Worm (Caenorhabditis elegans) whole organism, early embryonic: Measurements from ENCODE around the gene osta-1.

Experiments used
- ama-1 ChIP-seq: fragments of 150-350 bp; optimal IDR thresholded peaks from 2 replicates; lab custom pipeline; 2014
- ets-7 ChIP-seq: sonication (generic microtip); optimal IDR thresholded peaks from 2 replicates; lab custom pipeline; 2016; ENCODE audit warnings: missing genotype, missing genetic modification characterization, missing compliant biosample characterization
- pes-1 ChIP-seq: fragments of 200-800 bp; sonication (Bioruptor generic); IDR thresholded peaks from 2 replicates; pipeline ENCODE4 v1.3.6; 2022; ENCODE audit warnings: missing genetic modification reagents, missing genetic modification characterization, missing compliant biosample characterization

ce11 chrII:23025-23424 lies 16.6 kb downstream of the osta-1 start, which contains the start of gene sqt-2:
- TF ChIP-seq pes-1 (GFP tag; lab: Robert Waterston, UW) (no peak), ets-7 (no peak), ama-1 (lab: Kevin White, UChicago) (no peak)
